Worm (Caenorhabditis elegans): ENCODE measurements around the gene srf-3.

The srf-3 gene

DNA sequence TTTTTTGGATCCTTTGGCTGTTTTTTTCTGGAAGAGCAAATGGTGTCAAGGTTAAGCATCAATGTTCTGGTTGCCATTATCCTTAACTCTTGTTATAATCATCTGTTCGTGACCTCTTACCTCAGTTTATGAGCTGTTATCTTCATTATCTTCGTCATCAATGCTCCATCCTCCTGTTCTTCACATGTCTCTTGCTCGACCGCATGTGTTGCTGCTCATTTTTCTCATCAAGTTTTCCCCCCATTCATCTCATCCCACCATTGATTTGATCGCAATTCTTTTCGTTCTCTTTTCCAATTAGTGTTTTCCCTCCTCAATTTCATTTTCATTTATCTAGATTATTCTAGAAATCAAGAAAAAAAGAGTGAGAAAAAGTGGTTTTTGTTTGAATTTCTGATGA lies 31.8 kb upstream of the srf-3 start:
- TF ChIP-seq dsc-1 (tag; optimal IDR thresholded peaks at IDR 0.05): peak; percentile 56
- TF ChIP-seq nhr-20 (tag; optimal IDR thresholded peaks at IDR 0.05): no peak
- peak; percentile 17 for TF ChIP-seq lin-14 (GFP tag; optimal IDR thresholded peaks at IDR 0.05)

ce11 chrIV:12825304-12825703 lies 24.0 kb upstream of the srf-3 start, which contains the start of gene M02B1.4:
TSS of gene M02B1.4 (minus strand) at chrIV:12825312.
- TF ChIP-seq skn-1 (tag; optimal IDR thresholded peaks at IDR 0.05) (no peak), rnt-1 (tag; optimal IDR thresholded peaks at IDR 0.05) (no peak), lin-14 (GFP tag; optimal IDR thresholded peaks at IDR 0.05) (no peak), unc-130 (tag; optimal IDR thresholded peaks at IDR 0.05) (no peak), unc-98 (GFP tag; IDR thresholded peaks at IDR 0.05) (no peak), ceh-63 (GFP tag; optimal IDR thresholded peaks at IDR 0.05) (no peak)

DNA sequence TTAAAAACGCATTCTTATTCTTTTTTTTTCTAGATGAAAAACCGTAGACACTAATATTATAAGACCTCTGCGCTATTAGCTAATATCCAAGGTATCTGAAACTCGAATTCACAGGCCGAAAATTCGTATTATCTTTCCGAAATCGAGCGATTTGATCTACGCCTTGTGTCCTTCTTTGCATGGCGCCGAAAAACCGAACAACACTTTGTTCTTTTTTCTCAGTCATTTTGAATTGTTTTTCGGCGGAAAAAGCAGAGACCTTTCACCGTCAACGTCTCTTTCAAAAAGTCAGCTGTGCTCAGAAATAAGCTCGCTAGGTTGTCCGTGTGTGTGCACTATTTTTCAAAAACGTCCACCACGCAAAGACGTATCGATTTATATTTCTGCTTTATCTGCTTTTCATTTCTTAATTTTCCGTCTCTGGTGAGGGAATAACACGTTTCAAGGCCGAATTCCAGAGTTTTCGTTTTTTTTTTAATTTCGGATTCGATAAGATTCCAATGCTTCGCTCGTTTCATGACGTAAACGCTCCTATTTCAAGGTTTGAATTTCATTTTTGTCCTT lies 18.4 kb upstream of the srf-3 start:
- no peak for TF ChIP-seq nhr-20 (tag; optimal IDR thresholded peaks at IDR 0.05)
- no peak for TF ChIP-seq efl-1 (optimal IDR thresholded peaks at IDR 0.05)
- peak in 1 of 2 experiments; percentile 41 for TF ChIP-seq efl-1 (GFP tag; optimal IDR thresholded peaks at IDR 0.05 in 1 of 2)
- peak; percentile 50 for TF ChIP-seq lin-14 (GFP tag; optimal IDR thresholded peaks at IDR 0.05)
- TF ChIP-seq xbp-1 (tag; optimal IDR thresholded peaks at IDR 0.05): no peak
- TF ChIP-seq fkh-8 (tag; optimal IDR thresholded peaks at IDR 0.05): peak; percentile 6

DNA sequence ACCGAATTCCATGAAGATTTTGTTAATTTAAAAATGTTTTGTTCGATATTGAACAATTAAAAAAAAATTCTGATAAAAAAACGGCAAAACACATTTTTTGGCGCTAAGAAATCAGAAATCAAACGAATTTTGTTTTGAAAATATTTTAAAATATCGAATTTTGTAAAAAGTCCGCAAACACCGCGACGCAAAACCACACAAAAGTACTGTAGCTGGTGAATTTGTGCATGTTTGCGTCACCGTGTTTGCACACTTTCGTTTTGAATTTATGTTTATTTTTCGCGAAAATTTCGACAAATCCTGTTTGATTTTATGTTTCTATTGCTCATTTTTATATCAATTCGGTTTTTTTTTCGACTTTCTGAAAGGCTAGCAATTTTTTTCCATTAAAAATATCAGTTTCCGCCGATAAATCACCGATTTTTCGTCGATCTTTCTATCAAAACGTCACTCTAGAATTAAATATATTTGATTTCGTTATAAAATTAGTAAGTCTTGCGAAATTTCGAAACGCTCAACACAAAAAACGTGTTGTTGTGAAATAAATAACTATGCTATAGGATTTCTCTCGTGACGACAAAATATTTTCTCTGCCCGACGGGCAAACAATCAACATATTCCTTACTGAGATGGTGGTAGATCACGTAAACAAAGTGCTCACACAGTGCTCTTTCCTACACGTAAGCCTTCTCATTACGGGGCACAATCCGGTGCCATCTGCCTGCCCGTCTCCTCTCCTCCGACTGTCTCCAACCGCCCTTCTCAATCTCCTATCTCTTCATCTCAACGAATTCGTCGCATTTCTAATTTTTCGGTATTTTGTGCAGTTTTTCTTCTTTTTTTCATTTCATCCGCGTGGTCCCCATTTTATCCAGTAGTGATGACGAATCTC lies 17.5 kb upstream of the srf-3 start:
- TF ChIP-seq hpl-2 (GFP tag; optimal IDR thresholded peaks at IDR 0.05): peak; percentile 12
- TF ChIP-seq C04F5.9 (tag; optimal IDR thresholded peaks at IDR 0.05): no peak
- peak; percentile 9 for TF ChIP-seq skn-1 (tag; optimal IDR thresholded peaks at IDR 0.05)
- TF ChIP-seq F16B12.6 (tag; optimal IDR thresholded peaks at IDR 0.05): peak; percentile 65
- peak; percentile 38 to 74 for TF ChIP-seq lsy-2 (tag; optimal IDR thresholded peaks at IDR 0.05)
- TF ChIP-seq hlh-4 (tag; optimal IDR thresholded peaks at IDR 0.05): no peak
- TF ChIP-seq jun-1 (tag; optimal IDR thresholded peaks at IDR 0.05): no peak
- TF ChIP-seq efl-1 (optimal IDR thresholded peaks at IDR 0.05): peak in 1 of 2 experiments; percentile 67
- peak; percentile 37 to 91 for TF ChIP-seq efl-1 (GFP tag; optimal IDR thresholded peaks at IDR 0.05 in 1 of 2)
- peak in 1 of 3 experiments; percentile 15 for TF ChIP-seq dpl-1 (GFP tag; optimal IDR thresholded peaks at IDR 0.05)
- no peak for TF ChIP-seq dsc-1 (tag; optimal IDR thresholded peaks at IDR 0.05)
- TF ChIP-seq ztf-11 (tag; optimal IDR thresholded peaks at IDR 0.05): no peak
- TF ChIP-seq nhr-90 (tag; optimal IDR thresholded peaks at IDR 0.05; ENCODE audit: poor library complexity): no peak
- TF ChIP-seq lin-14 (GFP tag; optimal IDR thresholded peaks at IDR 0.05): peak; percentile 48

- TF ChIP-seq lin-35 (GFP tag; optimal IDR thresholded peaks at IDR 0.05) (peak in 1 of 2 experiments; percentile 3), F16B12.6 (tag; optimal IDR thresholded peaks at IDR 0.05) (no peak), nhr-12 (tag; optimal IDR thresholded peaks at IDR 0.05) (no peak), nhr-71 (tag; optimal IDR thresholded peaks at IDR 0.05) (peak; percentile 25), egl-13 (tag; optimal IDR thresholded peaks at IDR 0.05) (no peak), alr-1 (tag; optimal IDR thresholded peaks at IDR 0.05; ENCODE audit: borderline replicate concordance) (no peak), hlh-4 (tag; optimal IDR thresholded peaks at IDR 0.05) (no peak), C04F5.9 (tag; optimal IDR thresholded peaks at IDR 0.05) (no peak), efl-1 (optimal IDR thresholded peaks at IDR 0.05) (no peak), efl-1 (GFP tag; optimal IDR thresholded peaks at IDR 0.05 in 1 of 2) (peak in 1 of 2 experiments; percentile 92), elt-3 (tag; optimal IDR thresholded peaks at IDR 0.05) (no peak), lin-15B (tag; optimal IDR thresholded peaks at IDR 0.05) (no peak), nhr-47 (tag; optimal IDR thresholded peaks at IDR 0.05) (no peak), blmp-1 (tag; optimal IDR thresholded peaks at IDR 0.05) (no peak), elt-2 (tag; optimal IDR thresholded peaks at IDR 0.05) (peak; percentile 24), ztf-11 (tag; optimal IDR thresholded peaks at IDR 0.05) (no peak), hpl-2 (GFP tag; optimal IDR thresholded peaks at IDR 0.05) (no peak), xbp-1 (tag; optimal IDR thresholded peaks at IDR 0.05) (no peak), unc-30 (tag; optimal IDR thresholded peaks at IDR 0.05) (no peak), unc-98 (GFP tag; IDR thresholded peaks at IDR 0.05) (no peak), ceh-8 (GFP tag; optimal IDR thresholded peaks at IDR 0.05) (no peak), egl-27 (tag; optimal IDR thresholded peaks at IDR 0.05) (no peak), ces-1 (GFP tag; optimal IDR thresholded peaks at IDR 0.05) (no peak), mab-9 (GFP tag; IDR thresholded peaks at IDR 0.05) (no peak), zip-4 (GFP tag; optimal IDR thresholded peaks at IDR 0.05) (no peak), irx-1 (tag; optimal IDR thresholded peaks at IDR 0.05) (no peak)
These were observed 15.5 kb upstream of the srf-3 start for ce11 chrIV:12833698-12834416.
